Worm (Caenorhabditis elegans) whole organism, L2 larva: ENCODE data around the gene T14B1.1.

ENCODE experiments used
- C34F6.9 ChIP-seq: fragments of 150-350 bp; optimal IDR thresholded peaks from 2 replicates; lab custom pipeline; 2014; ENCODE audit warnings: missing biosample characterization, missing genetic modification characterization
- F13H6.1 ChIP-seq: sonication (generic microtip); optimal IDR thresholded peaks from 2 replicates; lab custom pipeline; 2016; ENCODE audit warnings: missing genetic modification characterization, missing compliant biosample characterization
- R02D3.7 ChIP-seq: fragments of 150-350 bp; optimal IDR thresholded peaks from 2 replicates; lab custom pipeline; 2014; ENCODE audit warnings: missing biosample characterization, missing genetic modification characterization
- Y55F3AM.14 ChIP-seq: fragments of 200-800 bp; sonication (Bioruptor generic); optimal IDR thresholded peaks from 2 replicates; lab custom pipeline; 2018; ENCODE audit warnings: mild to moderate bottlenecking, missing genetic modification characterization, missing compliant biosample characterization
- ZK546.5 ChIP-seq: sonication (generic microtip); optimal IDR thresholded peaks from 2 replicates; lab custom pipeline; 2017; ENCODE audit warnings: missing biosample characterization, missing genetic modification characterization
- aly-2 ChIP-seq: fragments of 150-350 bp; optimal IDR thresholded peaks from 2 replicates; lab custom pipeline; 2014; ENCODE audit warnings: missing biosample characterization, missing genetic modification characterization
- ama-1 ChIP-seq: fragments of 150-350 bp; optimal IDR thresholded peaks from 2 replicates; lab custom pipeline; 2018; ENCODE audit warnings: inconsistent platforms
- blmp-1 ChIP-seq: sonication (generic microtip); optimal IDR thresholded peaks from 2 replicates; lab custom pipeline; 2017; ENCODE audit warnings: missing genetic modification characterization, mild to moderate bottlenecking, missing compliant biosample characterization, antibody characterized with exemption, moderate library complexity; ENCODE audit not compliant: insufficient read depth
- ceh-82 ChIP-seq: fragments of 150-350 bp; optimal IDR thresholded peaks from 2 replicates; lab custom pipeline; 2014; ENCODE audit warnings: missing biosample characterization, missing genetic modification characterization
- crh-2 ChIP-seq: sonication (generic microtip); optimal IDR thresholded peaks from 2 replicates; lab custom pipeline; 2017; ENCODE audit warnings: missing biosample characterization, missing genetic modification characterization
- egl-27 ChIP-seq: sonication (generic microtip); optimal IDR thresholded peaks from 3 replicates; lab custom pipeline; 2017; ENCODE audit warnings: missing biosample characterization, missing genetic modification reagents, missing genetic modification characterization
- elt-1 ChIP-seq: fragments of 150-350 bp; optimal IDR thresholded peaks from 2 replicates; lab custom pipeline; 2014; ENCODE audit warnings: missing biosample characterization, missing genetic modification characterization
- elt-3 ChIP-seq: sonication (generic microtip); optimal IDR thresholded peaks from 2 replicates; lab custom pipeline; 2017; ENCODE audit warnings: missing biosample characterization, missing genetic modification characterization
- fos-1 ChIP-seq: fragments of 150-350 bp; optimal IDR thresholded peaks from 2 replicates; lab custom pipeline; 2014; ENCODE audit warnings: missing biosample characterization, missing genetic modification characterization
- gmeb-1 ChIP-seq: fragments of 150-350 bp; optimal IDR thresholded peaks from 2 replicates; lab custom pipeline; 2014; ENCODE audit warnings: missing biosample characterization, missing genetic modification characterization
- lin-13 ChIP-seq: fragments of 150-350 bp; optimal IDR thresholded peaks from 2 replicates; lab custom pipeline; 2014; ENCODE audit warnings: missing biosample characterization, missing genetic modification reagents, missing genetic modification characterization
- lin-39 ChIP-seq: fragments of 150-350 bp; optimal IDR thresholded peaks from 2 replicates; lab custom pipeline; 2014; ENCODE audit warnings: missing biosample characterization, missing genetic modification reagents, missing genetic modification characterization
- mab-5 ChIP-seq: fragments of 150-350 bp; optimal IDR thresholded peaks from 2 replicates; lab custom pipeline; 2014; ENCODE audit warnings: missing biosample characterization, missing genetic modification characterization
- nhr-10 ChIP-seq: sonication (generic microtip); optimal IDR thresholded peaks from 2 replicates; lab custom pipeline; 2017; ENCODE audit warnings: missing biosample characterization, missing genetic modification characterization
- nhr-11 ChIP-seq: fragments of 150-350 bp; optimal IDR thresholded peaks from 2 replicates; lab custom pipeline; 2014; ENCODE audit warnings: missing biosample characterization, missing genetic modification characterization
- nhr-12 ChIP-seq: fragments of 150-350 bp; optimal IDR thresholded peaks from 2 replicates; lab custom pipeline; 2014; ENCODE audit warnings: missing biosample characterization, missing genetic modification characterization
- nhr-129 ChIP-seq: fragments of 150-350 bp; optimal IDR thresholded peaks from 2 replicates; lab custom pipeline; 2014; ENCODE audit warnings: missing biosample characterization, missing genetic modification characterization
- nhr-21 ChIP-seq: fragments of 150-350 bp; optimal IDR thresholded peaks from 2 replicates; lab custom pipeline; 2014; ENCODE audit warnings: missing biosample characterization, missing genetic modification characterization
- nhr-23 ChIP-seq: fragments of 150-350 bp; optimal IDR thresholded peaks from 2 replicates; lab custom pipeline; 2014; ENCODE audit warnings: missing biosample characterization, missing genetic modification reagents, missing genetic modification characterization
- nhr-25 ChIP-seq: fragments of 150-350 bp; sonication (generic microtip); optimal IDR thresholded peaks from 3 replicates; lab custom pipeline; 2014; ENCODE audit warnings: missing biosample characterization, missing genetic modification characterization
- nhr-6 ChIP-seq: fragments of 150-350 bp; optimal IDR thresholded peaks from 2 replicates; lab custom pipeline; 2014; ENCODE audit warnings: missing biosample characterization, missing genetic modification characterization
- peb-1 ChIP-seq: fragments of 150-350 bp; optimal IDR thresholded peaks from 2 replicates; lab custom pipeline; 2014; ENCODE audit warnings: missing biosample characterization, missing genetic modification characterization
- sem-4 ChIP-seq: fragments of 150-350 bp; optimal IDR thresholded peaks from 2 replicates; lab custom pipeline; 2014; ENCODE audit warnings: missing biosample characterization, missing genetic modification reagents, missing genetic modification characterization
- skn-1 ChIP-seq: sonication (generic microtip); optimal IDR thresholded peaks from 2 replicates; lab custom pipeline; 2017; ENCODE audit warnings: missing biosample characterization, missing genetic modification characterization
- sma-3 ChIP-seq: sonication (generic microtip); optimal IDR thresholded peaks from 2 replicates; lab custom pipeline; 2016; ENCODE audit warnings: missing genetic modification reagents, missing genetic modification characterization, missing compliant biosample characterization
- sma-9 ChIP-seq, 2 experiments: fragments of 150-350 bp in 1 of 2; sonication (generic microtip) in 1 of 2; optimal IDR thresholded peaks; 2 replicates each; lab custom pipeline; 2014 to 2016; ENCODE audit warnings: missing genetic modification characterization in 2 of 2, mild to moderate bottlenecking in 1 of 2, missing biosample characterization in 1 of 2, missing compliant biosample characterization in 1 of 2, missing genetic modification reagents in 1 of 2, moderate library complexity in 1 of 2
- snpc-4 ChIP-seq: fragments of 150-350 bp; optimal IDR thresholded peaks from 2 replicates; lab custom pipeline; 2014; ENCODE audit warnings: missing biosample characterization, missing genetic modification characterization
- unc-39 ChIP-seq: fragments of 150-350 bp; optimal IDR thresholded peaks from 2 replicates; lab custom pipeline; 2014; ENCODE audit warnings: missing biosample characterization, missing genetic modification characterization
- unc-55 ChIP-seq: fragments of 150-350 bp; sonication (generic microtip); optimal IDR thresholded peaks from 3 replicates; lab custom pipeline; 2014; ENCODE audit warnings: missing biosample characterization, missing genetic modification reagents, missing genetic modification characterization
- unc-62 ChIP-seq: fragments of 150-350 bp; optimal IDR thresholded peaks from 2 replicates; lab custom pipeline; 2014; ENCODE audit warnings: missing biosample characterization, missing genetic modification reagents, missing genetic modification characterization
- ztf-1 ChIP-seq: fragments of 200-800 bp; sonication (Bioruptor generic); conservative IDR thresholded peaks from 2 replicates; pipeline ENCODE4 v1.3.6; 2022; ENCODE audit warnings: missing genetic modification characterization, missing compliant biosample characterization
- ztf-11 ChIP-seq: sonication (generic microtip); optimal IDR thresholded peaks from 2 replicates; lab custom pipeline; 2017; ENCODE audit warnings: missing biosample characterization, missing genetic modification characterization

The T14B1.1 gene

DNA sequence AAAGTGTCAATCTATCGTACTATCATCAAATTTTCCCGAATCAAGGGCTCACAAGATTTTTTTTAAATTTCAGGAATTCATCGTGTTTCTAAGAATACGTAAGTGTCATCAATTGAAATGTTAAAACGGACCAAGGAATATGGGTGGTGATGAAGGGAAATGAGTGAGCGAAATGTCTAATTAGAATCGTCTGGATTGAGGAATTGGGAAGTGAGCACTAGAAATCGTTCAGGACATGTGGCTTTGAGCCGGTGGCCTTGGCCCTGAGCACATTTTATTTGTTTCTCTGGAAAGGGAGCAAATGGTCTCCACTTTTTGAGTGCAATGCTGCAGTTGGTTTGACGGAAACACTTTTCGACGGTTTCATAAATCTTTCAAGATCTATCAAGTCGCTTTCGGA lies 14.3 kb downstream of the T14B1.1 start:
- no peak for TF ChIP-seq skn-1 (tag; lab: Kevin White, UChicago)
- no peak for TF ChIP-seq nhr-21 (tag; lab: Kevin White, UChicago)
- no peak for TF ChIP-seq lin-39 (tag; lab: Kevin White, UChicago)
- no peak for TF ChIP-seq crh-2 (tag; lab: Kevin White, UChicago)
- TF ChIP-seq aly-2 (tag; lab: Kevin White, UChicago), result no peak
- TF ChIP-seq nhr-10 (tag; lab: Kevin White, UChicago), result no peak
- TF ChIP-seq nhr-23 (tag; lab: Kevin White, UChicago), result no peak
- TF ChIP-seq blmp-1, result no peak
- no peak for TF ChIP-seq F13H6.1 (tag; lab: Kevin White, UChicago)
- TF ChIP-seq, all 48 proteins: peak for 0

DNA sequence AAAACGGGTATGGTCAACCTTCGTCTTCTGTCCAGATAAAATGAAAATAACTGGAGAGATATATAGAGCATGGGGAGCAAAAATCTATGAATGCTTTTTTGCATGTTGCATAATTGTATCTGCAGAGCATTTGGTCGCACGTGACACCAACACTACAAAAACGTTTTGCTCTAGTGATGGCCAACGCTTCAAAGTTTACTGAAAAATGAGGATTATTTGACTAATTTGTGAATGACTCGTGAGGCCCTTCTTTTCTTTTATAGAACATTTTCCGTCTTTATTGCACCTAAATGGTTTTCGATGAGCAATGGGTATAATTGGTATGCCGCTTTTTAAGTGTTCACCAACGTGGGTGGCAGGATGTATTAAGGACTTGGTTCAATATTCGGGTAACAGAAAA lies 15.0 kb downstream of the T14B1.1 start:
- TF ChIP-seq nhr-25, result no peak
- no peak for TF ChIP-seq Y55F3AM.14
- TF ChIP-seq sma-9 (GFP tag; optimal IDR thresholded peaks at IDR 0.05; lab: Kevin White, UChicago), result no peak
- no peak for TF ChIP-seq sma-9 (tag; optimal IDR thresholded peaks at IDR 0.05; lab: Kevin White, UChicago)
- no peak for TF ChIP-seq snpc-4 (tag; lab: Kevin White, UChicago)

- no peak for TF ChIP-seq nhr-25
- no peak for TF ChIP-seq sem-4 (tag; lab: Kevin White, UChicago)
- TF ChIP-seq nhr-23 (tag; lab: Kevin White, UChicago), result no peak
- no peak for TF ChIP-seq fos-1
- TF ChIP-seq nhr-10 (tag; lab: Kevin White, UChicago), result no peak
- TF ChIP-seq unc-39 (tag; lab: Kevin White, UChicago), result no peak
- no peak for TF ChIP-seq ztf-11
- TF ChIP-seq elt-3 (tag; lab: Kevin White, UChicago), result no peak
- no peak for TF ChIP-seq unc-62 (GFP tag; lab: Kevin White, UChicago)
- no peak for TF ChIP-seq blmp-1
- no peak for TF ChIP-seq nhr-12 (tag; lab: Kevin White, UChicago)
Observed at ce11 chrX:9653016-9653415, 15.5 kb downstream of the T14B1.1 start, which contains the start of gene aex-2. TSS of gene aex-2 (minus strand) at chrX:9653116.

DNA sequence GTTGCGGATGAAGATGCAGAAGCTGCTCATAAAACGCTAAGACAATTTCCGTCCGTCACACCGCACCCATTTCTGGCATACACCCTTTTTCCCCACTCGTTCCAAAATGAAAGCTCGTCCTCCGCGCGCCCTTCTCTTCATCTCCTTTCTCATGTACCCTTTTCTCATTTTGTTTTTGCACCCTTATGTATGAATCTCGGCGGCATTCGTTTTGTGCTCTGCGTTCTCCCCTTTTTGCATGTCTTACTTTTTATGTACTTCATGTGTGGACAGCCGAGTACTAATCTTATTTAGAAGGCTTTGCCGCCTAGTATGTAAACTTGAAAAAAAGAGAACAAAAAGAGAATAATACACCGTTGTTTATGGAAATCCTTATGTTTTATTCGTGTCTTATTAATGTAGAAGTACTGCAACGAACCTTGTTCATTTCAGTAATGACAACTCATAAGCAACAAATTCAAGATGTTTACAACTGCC lies 20.4 kb downstream of the T14B1.1 start, which contains the start of gene F34H10.4:
TSS of gene F34H10.4 (plus strand) at position 427 of the 477 bp plus-strand sequence.
- TF ChIP-seq gmeb-1 (no peak), nhr-11 (tag; lab: Kevin White, UChicago) (no peak), unc-39 (tag; lab: Kevin White, UChicago) (no peak), crh-2 (tag; lab: Kevin White, UChicago) (no peak), skn-1 (tag; lab: Kevin White, UChicago) (no peak), nhr-23 (tag; lab: Kevin White, UChicago) (no peak), ceh-82 (tag; lab: Kevin White, UChicago) (no peak), elt-1 (tag; lab: Kevin White, UChicago) (no peak), fos-1 (no peak), lin-39 (tag; lab: Kevin White, UChicago) (no peak), unc-62 (GFP tag; lab: Kevin White, UChicago) (no peak), ama-1 (lab: Kevin White, UChicago) (no peak), ZK546.5 (tag; lab: Kevin White, UChicago) (no peak), egl-27 (no peak)

ce11 chrX:9642775-9643461 lies 25.6 kb downstream of the T14B1.1 start:
- TF ChIP-seq sma-3 (GFP tag; lab: Kevin White, UChicago), result peak; percentile 30
- TF ChIP-seq crh-2 (tag; lab: Kevin White, UChicago), result peak; percentile 26
- TF ChIP-seq mab-5 (tag; lab: Kevin White, UChicago), result no peak
- peak; percentile 74 for TF ChIP-seq blmp-1
- TF ChIP-seq elt-3 (tag; lab: Kevin White, UChicago), result no peak
- no peak for TF ChIP-seq F13H6.1 (tag; lab: Kevin White, UChicago)
- no peak for TF ChIP-seq snpc-4 (tag; lab: Kevin White, UChicago)
- TF ChIP-seq ceh-82 (tag; lab: Kevin White, UChicago), result no peak
- TF ChIP-seq lin-39 (tag; lab: Kevin White, UChicago), result no peak
- peak; percentile 21 for TF ChIP-seq C34F6.9
- TF ChIP-seq nhr-21 (tag; lab: Kevin White, UChicago), result peak; percentile 6
- TF ChIP-seq ztf-1 (GFP tag; lab: Robert Waterston, UW), result no peak
- TF ChIP-seq unc-55 (GFP tag; lab: Kevin White, UChicago), result peak; percentile 43
- peak; percentile 61 for TF ChIP-seq nhr-129
- no peak for TF ChIP-seq peb-1 (tag; lab: Kevin White, UChicago)
- no peak for TF ChIP-seq lin-13
- no peak for TF ChIP-seq R02D3.7
- TF ChIP-seq nhr-6 (tag; lab: Kevin White, UChicago), result peak; percentile 11
- peak; percentile 89 for TF ChIP-seq nhr-25
- no peak for TF ChIP-seq elt-1 (tag; lab: Kevin White, UChicago)
- TF ChIP-seq sma-9 (GFP tag; optimal IDR thresholded peaks at IDR 0.05; lab: Kevin White, UChicago), result peak; percentile 64
- TF ChIP-seq sma-9 (tag; optimal IDR thresholded peaks at IDR 0.05; lab: Kevin White, UChicago), result no peak
